Worm (Caenorhabditis elegans): ENCODE results near the gene K02E7.7.
"Not testable (repeated sequence)": the region's sequence is repeated elsewhere in the genome, so short reads cannot be mapped to it uniquely, and the experiment has no call there.

Gene K02E7.7

ce11 chrII:1054724-1055123 lies at the start of gene K02E7.7:
K02E7.7 (plus strand) TSS chrII:1055024.
- not testable (repeated sequence) for TF ChIP-seq ceh-9, jun-1, lin-15B (tag; optimal IDR thresholded peaks at IDR 0.05)

- TF ChIP-seq tbx-2, nhr-67, skn-1 (tag; optimal IDR thresholded peaks at IDR 0.05): not testable (repeated sequence)
Measured at ce11 chrII:1006375-1006774, 48.4 kb upstream of the K02E7.7 start, which contains the start of gene F45D11.14. F45D11.14 (minus strand) TSS chrII:1006475.

- TF ChIP-seq fkh-10 (GFP tag; optimal IDR thresholded peaks at IDR 0.05); ceh-28 (tag; optimal IDR thresholded peaks at IDR 0.05); pha-4 (tag; optimal IDR thresholded peaks at IDR 0.05): not testable (repeated sequence)
Measured at ce11 chrII:1024684-1025083, 30.1 kb upstream of the K02E7.7 start, which contains the start of gene btb-11. btb-11 (minus strand) TSS chrII:1024784.

ce11 chrII:1026670-1027069 lies 28.2 kb upstream of the K02E7.7 start, which contains the start of gene M01D1.12:
M01D1.12 (plus strand) TSS chrII:1026970.
- TF ChIP-seq ceh-16 (tag; optimal IDR thresholded peaks at IDR 0.05) (no peak), fkh-10 (GFP tag; optimal IDR thresholded peaks at IDR 0.05) (no peak)

ce11 chrII:1028602-1029001 lies 26.2 kb upstream of the K02E7.7 start, which contains the start of gene math-34:
math-34 (plus strand) TSS chrII:1028972.
- peak; percentile 71 for TF ChIP-seq elt-2 (tag; optimal IDR thresholded peaks at IDR 0.05)
- TF ChIP-seq elt-1 (tag; optimal IDR thresholded peaks at IDR 0.05) = no peak
- peak; percentile 24 for TF ChIP-seq pha-4 (tag; optimal IDR thresholded peaks at IDR 0.05)

- TF ChIP-seq daf-12 (tag; optimal IDR thresholded peaks at IDR 0.05) (no peak), nhr-77 (tag; optimal IDR thresholded peaks at IDR 0.05) (no peak), lin-15B (tag; optimal IDR thresholded peaks at IDR 0.05) (no peak), nhr-11 (tag; optimal IDR thresholded peaks at IDR 0.05) (no peak), ceh-16 (tag; optimal IDR thresholded peaks at IDR 0.05) (no peak), snpc-4 (tag; optimal IDR thresholded peaks at IDR 0.05) (no peak), lin-39 (tag; optimal IDR thresholded peaks at IDR 0.05) (no peak), nhr-237 (tag; optimal IDR thresholded peaks at IDR 0.05) (no peak), nhr-25 (tag; optimal IDR thresholded peaks at IDR 0.05) (no peak), eor-1 (tag; optimal IDR thresholded peaks at IDR 0.05) (no peak), ama-1 (optimal IDR thresholded peaks at IDR 0.05) (no peak), nhr-12 (tag; optimal IDR thresholded peaks at IDR 0.05) (no peak), elt-1 (tag; optimal IDR thresholded peaks at IDR 0.05) (no peak), fkh-10 (GFP tag; optimal IDR thresholded peaks at IDR 0.05) (no peak)
Measured at ce11 chrII:1040464-1040863, 14.4 kb upstream of the K02E7.7 start, which contains the start of gene fbxb-39. fbxb-39 (minus strand) TSS chrII:1040564.

ce11 chrII:1042227-1042626 lies 12.6 kb upstream of the K02E7.7 start, which contains the start of gene fbxb-41:
fbxb-41 (minus strand) TSS chrII:1042327.
- TF ChIP-seq R02D3.7 (tag; optimal IDR thresholded peaks at IDR 0.05) (no peak), ztf-4 (tag; optimal IDR thresholded peaks at IDR 0.05) (no peak)

ce11 chrII:1043932-1044331 lies 10.9 kb upstream of the K02E7.7 start, which contains the start of gene fbxb-45:
fbxb-45 (minus strand) TSS chrII:1044032.
- TF ChIP-seq elt-1 (tag; optimal IDR thresholded peaks at IDR 0.05); nfya-1 (tag; optimal IDR thresholded peaks at IDR 0.05; ENCODE audit: insufficient read depth); nhr-11 (tag; optimal IDR thresholded peaks at IDR 0.05): not testable (repeated sequence)

- TF ChIP-seq elt-2 (tag; optimal IDR thresholded peaks at IDR 0.05) (no peak), elt-1 (tag; optimal IDR thresholded peaks at IDR 0.05) (no peak), ZK546.5 (tag; optimal IDR thresholded peaks at IDR 0.05) (no peak), lin-39 (tag; optimal IDR thresholded peaks at IDR 0.05) (no peak), mdl-1 (tag; optimal IDR thresholded peaks at IDR 0.05) (no peak), fkh-10 (GFP tag; optimal IDR thresholded peaks at IDR 0.05) (no peak), nhr-77 (tag; optimal IDR thresholded peaks at IDR 0.05) (no peak), R02D3.7 (tag; optimal IDR thresholded peaks at IDR 0.05) (no peak), ceh-9 (tag; optimal IDR thresholded peaks at IDR 0.05) (no peak), ceh-28 (tag; optimal IDR thresholded peaks at IDR 0.05) (no peak), daf-12 (tag; optimal IDR thresholded peaks at IDR 0.05) (no peak), nhr-23 (tag; optimal IDR thresholded peaks at IDR 0.05) (no peak), unc-39 (tag; optimal IDR thresholded peaks at IDR 0.05) (no peak), ceh-16 (tag; optimal IDR thresholded peaks at IDR 0.05) (no peak), nhr-12 (tag; optimal IDR thresholded peaks at IDR 0.05) (no peak), nhr-67 (tag; optimal IDR thresholded peaks at IDR 0.05) (no peak)
Measured at ce11 chrII:1045692-1046091, 9.1 kb upstream of the K02E7.7 start, which contains the start of gene str-148. str-148 (plus strand) TSS chrII:1045992.
